Fruit fly (Drosophila melanogaster): ENCODE measurements around the gene Pgant6.

Pgant6 gene

DNA sequence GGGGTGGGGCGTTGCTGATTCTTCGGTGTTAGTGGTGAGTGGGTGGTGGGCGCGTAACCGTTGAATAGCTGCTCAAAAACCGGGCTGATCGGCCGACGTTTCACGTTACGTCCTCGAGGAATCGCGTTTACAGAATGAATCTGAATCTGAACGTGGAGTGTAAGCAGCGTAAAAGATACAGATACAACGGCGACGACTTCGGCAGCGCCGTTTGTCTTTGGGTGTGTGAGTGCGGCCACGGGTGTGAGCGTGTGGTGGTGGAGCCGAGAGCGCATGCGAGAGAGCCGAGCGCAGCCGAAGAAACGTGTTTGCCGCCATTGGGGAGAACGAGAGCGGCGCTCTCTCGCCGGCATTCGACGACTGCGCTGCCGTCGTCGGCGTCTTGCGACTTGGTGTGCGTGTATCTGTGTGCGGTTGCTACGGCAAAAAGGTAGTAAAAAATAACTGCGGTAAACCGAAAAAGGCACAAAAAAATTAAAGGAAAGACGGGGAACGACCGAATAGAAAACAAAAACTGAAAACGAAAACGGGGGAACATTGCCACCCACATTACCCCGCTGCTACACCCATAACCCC lies 39.0 kb downstream of the Pgant6 start (continued):
- no peak for TF ChIP-seq dmrt93B (GFP tag; optimal IDR thresholded peaks at IDR 0.05)
- TF ChIP-seq Vsx2 (GFP tag; optimal IDR thresholded peaks at IDR 0.05; ENCODE audit: partially characterized antibody) = peak; percentile 88
- TF ChIP-seq Myc (optimal IDR thresholded peaks at IDR 0.05) = no peak
- TF ChIP-seq brk (GFP tag; optimal IDR thresholded peaks at IDR 0.05) = no peak
- TF ChIP-seq sv (GFP tag; optimal IDR thresholded peaks at IDR 0.05) = no peak
- no peak for TF ChIP-seq ey (GFP tag; optimal IDR thresholded peaks at IDR 0.05)
- no peak for TF ChIP-seq woc (GFP tag; optimal IDR thresholded peaks at IDR 0.05)
- TF ChIP-seq CrebA (GFP tag; optimal IDR thresholded peaks at IDR 0.05; ENCODE audit: borderline replicate concordance) = peak; percentile 73
- peak; percentile 2 to 11 for TF ChIP-seq foxo (GFP tag; optimal IDR thresholded peaks at IDR 0.05)
- TF ChIP-seq jim (GFP tag; optimal IDR thresholded peaks at IDR 0.05) = peak; percentile 7
- peak; percentile 67 for TF ChIP-seq sage (GFP tag; optimal IDR thresholded peaks at IDR 0.05)
- peak; percentile 82 for TF ChIP-seq Rel (GFP tag; optimal IDR thresholded peaks at IDR 0.05)
- peak; percentile 37 for TF ChIP-seq Rel (tag; optimal IDR thresholded peaks at IDR 0.05)

DNA sequence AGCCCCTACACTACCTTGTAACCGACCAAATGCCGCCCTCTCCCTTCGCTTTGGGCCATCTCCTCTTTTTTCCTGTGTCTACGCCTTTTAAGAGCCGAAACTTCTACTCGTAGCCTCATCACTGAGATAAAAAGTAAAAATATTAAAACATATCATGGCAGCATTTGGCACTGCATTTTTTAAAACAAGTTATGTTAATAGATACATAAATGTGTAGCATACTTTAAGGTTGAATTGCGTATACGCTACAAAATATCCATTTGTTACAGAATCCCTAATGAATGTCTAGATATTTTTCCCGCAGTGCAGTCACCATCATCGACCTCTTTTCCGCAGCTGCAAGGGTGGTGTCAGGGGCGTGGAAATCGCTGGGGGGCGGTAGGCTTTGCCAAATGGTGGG lies 40.9 kb downstream of the Pgant6 start:
- TF ChIP-seq br (GFP tag; optimal IDR thresholded peaks at IDR 0.05) (peak; percentile 81), h (GFP tag; optimal IDR thresholded peaks at IDR 0.05) (peak; percentile 91), GATAd (GFP tag; optimal IDR thresholded peaks at IDR 0.05) (no peak), CG9705 (GFP tag; optimal IDR thresholded peaks at IDR 0.05) (peak; percentile 9), foxo (GFP tag; optimal IDR thresholded peaks at IDR 0.05) (peak in 1 of 2 experiments; percentile 90), ey (GFP tag; optimal IDR thresholded peaks at IDR 0.05) (peak; percentile 89), Jra (GFP tag; optimal IDR thresholded peaks at IDR 0.05) (no peak), Sp1 (GFP tag; optimal IDR thresholded peaks at IDR 0.05) (peak; percentile 75), rgr (GFP tag; optimal IDR thresholded peaks at IDR 0.05) (peak; percentile 77), CG32264 (GFP tag; optimal IDR thresholded peaks at IDR 0.05) (peak; percentile 70), Abd-B (GFP tag; optimal IDR thresholded peaks at IDR 0.05) (no peak), tai (GFP tag; optimal IDR thresholded peaks at IDR 0.05) (peak; percentile 44), Hnf4 (GFP tag; optimal IDR thresholded peaks at IDR 0.05) (peak; percentile 72), CrebA (GFP tag; optimal IDR thresholded peaks at IDR 0.05; ENCODE audit: borderline replicate concordance) (no peak), sv (GFP tag; optimal IDR thresholded peaks at IDR 0.05) (no peak), OdsH (GFP tag; optimal IDR thresholded peaks at IDR 0.05) (peak; percentile 79), dmrt93B (GFP tag; optimal IDR thresholded peaks at IDR 0.05) (peak; percentile 61), sage (GFP tag; optimal IDR thresholded peaks at IDR 0.05) (peak; percentile 63), dsf (GFP tag; optimal IDR thresholded peaks at IDR 0.05; ENCODE audit: borderline replicate concordance) (no peak), Myc (optimal IDR thresholded peaks at IDR 0.05) (no peak), woc (GFP tag; optimal IDR thresholded peaks at IDR 0.05) (peak; percentile 5), fru (GFP tag; optimal IDR thresholded peaks at IDR 0.05) (peak; percentile 87), HLH106 (tag; optimal IDR thresholded peaks at IDR 0.05) (peak; percentile 74)

DNA sequence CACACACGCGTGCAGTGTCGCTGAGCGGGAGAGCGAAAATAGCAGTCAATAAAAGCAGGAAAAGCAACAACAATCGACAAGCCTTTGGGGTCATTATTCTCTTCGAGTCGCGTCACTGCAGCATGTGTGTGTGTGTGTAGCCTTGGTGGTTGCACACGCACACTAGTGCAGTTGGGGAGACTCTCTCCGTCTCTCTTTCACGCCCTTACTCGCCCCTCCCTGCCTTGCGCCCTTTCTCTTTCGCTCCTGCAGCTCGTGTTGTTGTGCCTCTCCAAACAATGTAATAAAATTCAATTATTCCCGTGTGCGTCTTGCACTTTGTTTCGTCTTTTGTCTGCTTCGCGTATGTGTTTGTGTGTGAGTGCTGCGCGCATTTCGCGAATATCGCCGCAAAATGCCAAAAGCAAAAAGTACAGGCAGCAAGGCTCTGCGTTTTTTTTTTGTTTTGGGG lies 41.5 kb downstream of the Pgant6 start:
- TF ChIP-seq dl (GFP tag; optimal IDR thresholded peaks at IDR 0.05; ENCODE audit: insufficient read depth in 1 of 2, partially characterized antibody in 2 of 2) = peak; percentile 10 to 63
- no peak for TF ChIP-seq sage (GFP tag; optimal IDR thresholded peaks at IDR 0.05)
- TF ChIP-seq CrebA (GFP tag; optimal IDR thresholded peaks at IDR 0.05; ENCODE audit: borderline replicate concordance) = peak; percentile 1
- peak; percentile 53 for TF ChIP-seq N (GFP tag; optimal IDR thresholded peaks at IDR 0.05)
- TF ChIP-seq Vsx2 (GFP tag; optimal IDR thresholded peaks at IDR 0.05; ENCODE audit: partially characterized antibody) = peak; percentile 14
- no peak for TF ChIP-seq woc (GFP tag; optimal IDR thresholded peaks at IDR 0.05)
- peak; percentile 97 for TF ChIP-seq psq (GFP tag; optimal IDR thresholded peaks at IDR 0.05)
- TF ChIP-seq Hnf4 (GFP tag; optimal IDR thresholded peaks at IDR 0.05) = no peak
- TF ChIP-seq dmrt93B (GFP tag; optimal IDR thresholded peaks at IDR 0.05) = no peak
- TF ChIP-seq Dif (GFP tag; optimal IDR thresholded peaks at IDR 0.05; ENCODE audit: partially characterized antibody) = peak; percentile 73

DNA sequence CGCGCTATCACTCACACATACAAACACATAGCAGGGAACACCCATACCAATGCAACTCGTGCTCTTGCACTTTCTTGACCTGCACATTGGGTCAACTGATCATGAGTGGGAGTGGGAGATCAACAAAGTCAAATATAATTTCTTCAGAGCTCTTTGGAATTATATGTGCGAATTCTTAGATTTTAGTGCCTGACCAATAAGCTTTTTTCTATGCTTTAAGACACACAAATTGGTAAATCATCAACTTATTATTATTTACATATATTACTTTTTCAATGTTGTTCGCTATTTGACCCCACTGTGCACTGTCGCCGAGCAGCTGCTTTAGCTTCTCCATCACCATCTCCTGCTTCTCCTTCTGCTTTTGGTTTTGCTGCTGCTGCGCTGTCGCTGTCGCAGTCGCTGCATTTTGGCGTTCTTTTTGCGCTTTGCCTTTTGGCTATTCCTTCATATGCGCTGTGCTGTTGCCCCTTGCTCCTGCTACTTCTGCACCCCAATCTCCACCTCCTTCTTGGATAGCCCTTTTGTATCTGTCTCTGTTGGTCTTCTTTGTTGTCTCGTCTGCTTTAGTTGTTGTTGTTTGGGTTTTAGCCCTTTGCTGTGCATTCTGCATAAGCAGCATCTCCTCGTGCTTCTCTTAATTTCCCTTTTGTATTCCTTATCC lies 42.1 kb downstream of the Pgant6 start:
- TF ChIP-seq OdsH (GFP tag; optimal IDR thresholded peaks at IDR 0.05) (peak; percentile 99), ey (GFP tag; optimal IDR thresholded peaks at IDR 0.05) (peak; percentile 98), h (GFP tag; optimal IDR thresholded peaks at IDR 0.05) (peak; percentile 99), foxo (GFP tag; optimal IDR thresholded peaks at IDR 0.05) (peak; percentile 72 to 98), Vsx2 (GFP tag; optimal IDR thresholded peaks at IDR 0.05; ENCODE audit: partially characterized antibody) (no peak), usp (GFP tag; optimal IDR thresholded peaks at IDR 0.05) (no peak), GATAd (GFP tag; optimal IDR thresholded peaks at IDR 0.05) (peak; percentile 24), br (GFP tag; optimal IDR thresholded peaks at IDR 0.05) (peak; percentile 98), sv (GFP tag; optimal IDR thresholded peaks at IDR 0.05) (no peak), Hr78 (GFP tag; optimal IDR thresholded peaks at IDR 0.05) (no peak), CG9705 (GFP tag; optimal IDR thresholded peaks at IDR 0.05) (peak; percentile 84), lola (GFP tag; optimal IDR thresholded peaks at IDR 0.05) (no peak), sage (GFP tag; optimal IDR thresholded peaks at IDR 0.05) (peak; percentile 92), Dfd (GFP tag; optimal IDR thresholded peaks at IDR 0.05) (peak; percentile 89), jim (GFP tag; optimal IDR thresholded peaks at IDR 0.05) (no peak), woc (GFP tag; optimal IDR thresholded peaks at IDR 0.05) (peak; percentile 96), dl (GFP tag; optimal IDR thresholded peaks at IDR 0.05; ENCODE audit: insufficient read depth in 1 of 2, partially characterized antibody in 2 of 2) (peak in 1 of 2 experiments; percentile 15), Myc (optimal IDR thresholded peaks at IDR 0.05) (no peak), Dif (GFP tag; optimal IDR thresholded peaks at IDR 0.05; ENCODE audit: partially characterized antibody) (no peak), N (GFP tag; optimal IDR thresholded peaks at IDR 0.05) (no peak), Hnf4 (GFP tag; optimal IDR thresholded peaks at IDR 0.05) (peak; percentile 95), CrebA (GFP tag; optimal IDR thresholded peaks at IDR 0.05; ENCODE audit: borderline replicate concordance) (peak; percentile 82), dsf (GFP tag; optimal IDR thresholded peaks at IDR 0.05; ENCODE audit: borderline replicate concordance) (peak; percentile 86), Sp1 (GFP tag; optimal IDR thresholded peaks at IDR 0.05) (peak; percentile 97), tai (GFP tag; optimal IDR thresholded peaks at IDR 0.05) (peak; percentile 86), Jra (GFP tag; optimal IDR thresholded peaks at IDR 0.05) (peak; percentile 85), rgr (GFP tag; optimal IDR thresholded peaks at IDR 0.05) (peak; percentile 98), dmrt93B (GFP tag; optimal IDR thresholded peaks at IDR 0.05) (peak; percentile 94), CG32264 (GFP tag; optimal IDR thresholded peaks at IDR 0.05) (peak; percentile 86)
